Worm (Caenorhabditis elegans): ENCODE results near the gene C05C8.5.

The C05C8.5 gene

ce11 chrV:7236694-7237093 lies 2.1 kb upstream of the C05C8.5 start:
- TF ChIP-seq F52B5.7 (tag; optimal IDR thresholded peaks at IDR 0.05) (no peak), hmg-20 (GFP tag; IDR thresholded peaks at IDR 0.05) (no peak), lir-1 (GFP tag; conservative IDR thresholded peaks at IDR 0.05) (no peak), attf-3 (GFP tag; conservative IDR thresholded peaks at IDR 0.05) (no peak), nhr-80 (tag; optimal IDR thresholded peaks at IDR 0.05) (no peak)

ce11 chrV:7231524-7231923 lies 3.1 kb downstream of the C05C8.5 start:
- TF ChIP-seq madf-6 (GFP tag; IDR thresholded peaks at IDR 0.05) (no peak), akir-1 (GFP tag; optimal IDR thresholded peaks at IDR 0.05) (no peak), F49E8.2 (tag; optimal IDR thresholded peaks at IDR 0.05; ENCODE audit: insufficient read depth) (no peak), C17E4.6 (GFP tag; IDR thresholded peaks at IDR 0.05) (no peak), nhr-90 (tag; optimal IDR thresholded peaks at IDR 0.05) (no peak), hlh-26 (GFP tag; conservative IDR thresholded peaks at IDR 0.05) (no peak), rec-8 (tag; optimal IDR thresholded peaks at IDR 0.05) (no peak), attf-5 (GFP tag; optimal IDR thresholded peaks at IDR 0.05) (no peak), Y95B8A.8 (GFP tag; IDR thresholded peaks at IDR 0.05) (no peak), bed-1 (GFP tag; IDR thresholded peaks at IDR 0.05) (no peak), hrde-1 (tag; optimal IDR thresholded peaks at IDR 0.05; ENCODE audit: borderline replicate concordance) (no peak), rcor-1 (GFP tag; IDR thresholded peaks at IDR 0.05) (no peak), B0336.3 (GFP tag; IDR thresholded peaks at IDR 0.05) (no peak), madf-10 (tag; optimal IDR thresholded peaks at IDR 0.05) (no peak), F57A8.1 (GFP tag; optimal IDR thresholded peaks at IDR 0.05) (no peak), nfyb-1 (GFP tag; IDR thresholded peaks at IDR 0.05) (no peak), dox-1 (GFP tag; IDR thresholded peaks at IDR 0.05) (no peak), ztf-3 (GFP tag; optimal IDR thresholded peaks at IDR 0.05) (no peak), F23B12.7 (tag; optimal IDR thresholded peaks at IDR 0.05; ENCODE audit: insufficient read depth) (no peak), B0035.1 (tag; optimal IDR thresholded peaks at IDR 0.05) (no peak)

ce11 chrV:7230847-7231246 lies 3.8 kb downstream of the C05C8.5 start, which contains the start of the genes gei-6 and krr-1:
TSS of gene gei-6 (minus strand) at chrV:7230848.
TSS of gene krr-1 (plus strand) at chrV:7231190.
- TF ChIP-seq zim-3 (tag; optimal IDR thresholded peaks at IDR 0.05) = no peak
- no peak for TF ChIP-seq cebp-2 (GFP tag; IDR thresholded peaks at IDR 0.05)
- TF ChIP-seq F10E7.11 (tag; optimal IDR thresholded peaks at IDR 0.05) = no peak
- no peak for TF ChIP-seq aptf-2 (GFP tag; conservative IDR thresholded peaks at IDR 0.05)
- TF ChIP-seq unc-62 (GFP tag; optimal IDR thresholded peaks at IDR 0.05) = no peak
- peak; percentile 55 for TF ChIP-seq snpc-1.3 (tag; optimal IDR thresholded peaks at IDR 0.05; ENCODE audit: insufficient read depth)
- TF ChIP-seq lsy-27 (tag; optimal IDR thresholded peaks at IDR 0.05; ENCODE audit: borderline replicate concordance, insufficient read depth) = no peak
- TF ChIP-seq efl-1 (GFP tag; optimal IDR thresholded peaks at IDR 0.05) = no peak
- no peak for TF ChIP-seq F33H1.4 (GFP tag; IDR thresholded peaks at IDR 0.05)
- peak; percentile 9 for TF ChIP-seq snpc-4 (GFP tag; optimal IDR thresholded peaks at IDR 0.05)
- TF ChIP-seq snpc-4 (tag; optimal IDR thresholded peaks at IDR 0.05) = peak in 2 of 4 experiments; percentile 2 to 17
- no peak for TF ChIP-seq lag-1 (GFP tag; IDR thresholded peaks at IDR 0.05)
- TF ChIP-seq ets-4 (GFP tag; optimal IDR thresholded peaks at IDR 0.05) = no peak
- no peak for TF ChIP-seq lsl-1 (GFP tag; optimal IDR thresholded peaks at IDR 0.05)
- no peak for TF ChIP-seq hrde-1 (tag; optimal IDR thresholded peaks at IDR 0.05; ENCODE audit: borderline replicate concordance)
- no peak for TF ChIP-seq ztf-3 (GFP tag; optimal IDR thresholded peaks at IDR 0.05)
- TF ChIP-seq bed-1 (GFP tag; IDR thresholded peaks at IDR 0.05) = no peak
- no peak for TF ChIP-seq Y67H2A.10 (GFP tag; conservative IDR thresholded peaks at IDR 0.05)
- no peak for TF ChIP-seq T07F8.4 (tag; optimal IDR thresholded peaks at IDR 0.05)
- no peak for TF ChIP-seq dpl-1 (GFP tag; optimal IDR thresholded peaks at IDR 0.05)
- TF ChIP-seq let-526 (GFP tag; IDR thresholded peaks at IDR 0.05) = no peak
- TF ChIP-seq Y56A3A.18 (GFP tag; IDR thresholded peaks at IDR 0.05) = no peak
- TF ChIP-seq Y79H2A.3 (GFP tag; conservative IDR thresholded peaks at IDR 0.05) = no peak
- TF ChIP-seq ccch-3 (GFP tag; optimal IDR thresholded peaks at IDR 0.05) = no peak
- no peak for TF ChIP-seq sptf-2 (GFP tag; optimal IDR thresholded peaks at IDR 0.05)

All from whole organism, young adult.